Fruit fly (Drosophila melanogaster) whole organism, embryonic: ENCODE data around the gene CG6569.
A peak's percentile ranks its signal among the peaks of the same experiment; 100 is the strongest.

Experiments
- Aef1 ChIP-seq: fragments of 200-800 bp; sonication (Bioruptor generic); IDR thresholded peaks from 3 replicates; pipeline ENCODE4 v1.3.6; 2022; ENCODE audit warnings: missing biosample characterization, missing genetic modification characterization
- Bgb ChIP-seq: fragments of 200-800 bp; sonication (Bioruptor generic); IDR thresholded peaks from 2 replicates; pipeline ENCODE4 v1.3.6; 2022; ENCODE audit warnings: missing biosample characterization, missing genetic modification characterization; ENCODE audit not compliant: partially characterized antibody
- CG11723 ChIP-seq: fragments of 200-800 bp; sonication (Bioruptor generic); optimal IDR thresholded peaks from 2 replicates; lab custom pipeline; 2017; ENCODE audit warnings: missing biosample characterization, mild to moderate bottlenecking, missing genetic modification characterization
- CG12155 ChIP-seq: fragments of 200-800 bp; sonication (Bioruptor generic); optimal IDR thresholded peaks from 3 replicates; lab custom pipeline; 2016; ENCODE audit warnings: missing biosample characterization, missing genetic modification characterization
- CG13894 ChIP-seq: fragments of 200-800 bp; sonication (Bioruptor generic); optimal IDR thresholded peaks from 3 replicates; lab custom pipeline; 2018; ENCODE audit warnings: missing biosample characterization, mild to moderate bottlenecking, missing genetic modification characterization, moderate library complexity
- CG14441 ChIP-seq: fragments of 200-800 bp; sonication (Bioruptor generic); IDR thresholded peaks from 2 replicates; pipeline ENCODE4 v1.3.6; 2022; ENCODE audit warnings: missing biosample characterization, missing genetic modification characterization
- CG16779 ChIP-seq: fragments of 200-800 bp; sonication (Bioruptor generic); IDR thresholded peaks from 2 replicates; pipeline ENCODE4 v1.3.6; 2022; ENCODE audit warnings: missing biosample characterization, missing genetic modification characterization
- CG17568 ChIP-seq: fragments of 200-800 bp; sonication (Bioruptor generic); optimal IDR thresholded peaks from 2 replicates; lab custom pipeline; 2018; ENCODE audit warnings: missing biosample characterization, mild to moderate bottlenecking, missing genetic modification characterization, moderate library complexity
- CG17802 ChIP-seq: fragments of 200-800 bp; sonication (Bioruptor generic); optimal IDR thresholded peaks from 2 replicates; lab custom pipeline; 2018; ENCODE audit warnings: missing biosample characterization, mild to moderate bottlenecking, missing genetic modification characterization, moderate library complexity
- CG30403 ChIP-seq: fragments of 200-800 bp; sonication (Bioruptor generic); optimal IDR thresholded peaks from 3 replicates; lab custom pipeline; 2016; ENCODE audit warnings: missing biosample characterization, missing genetic modification characterization
- CG3065 ChIP-seq: fragments of 200-800 bp; sonication (Bioruptor generic); optimal IDR thresholded peaks from 2 replicates; lab custom pipeline; 2016; ENCODE audit warnings: missing biosample characterization, missing genetic modification characterization
- CG31441 ChIP-seq: fragments of 200-800 bp; sonication (Bioruptor generic); IDR thresholded peaks from 2 replicates; pipeline ENCODE4 v1.3.6; 2022; ENCODE audit warnings: missing biosample characterization, missing genetic modification characterization
- CG32767 ChIP-seq: fragments of 200-800 bp; sonication (Bioruptor generic); IDR thresholded peaks from 2 replicates; pipeline ENCODE4 v1.3.6; 2022; ENCODE audit warnings: missing biosample characterization, missing genetic modification characterization
- CG4328 ChIP-seq: fragments of 200-800 bp; sonication (Bioruptor generic); optimal IDR thresholded peaks from 3 replicates; lab custom pipeline; 2017; ENCODE audit warnings: missing biosample characterization, missing genetic modification reagents, missing genetic modification characterization
- CG4707 ChIP-seq: fragments of 200-800 bp; sonication (Bioruptor generic); optimal IDR thresholded peaks from 2 replicates; lab custom pipeline; 2018; ENCODE audit warnings: missing biosample characterization, mild to moderate bottlenecking, missing genetic modification characterization, moderate library complexity
- CG7786 ChIP-seq: fragments of 200-800 bp; sonication (Bioruptor generic); optimal IDR thresholded peaks from 2 replicates; lab custom pipeline; 2016; ENCODE audit warnings: missing biosample characterization, missing genetic modification characterization
- CG8089 ChIP-seq: fragments of 200-800 bp; sonication (Bioruptor generic); optimal IDR thresholded peaks from 3 replicates; lab custom pipeline; 2016; ENCODE audit warnings: missing biosample characterization, missing genetic modification characterization
- CG8388 ChIP-seq: fragments of 200-800 bp; sonication (Bioruptor generic); optimal IDR thresholded peaks from 2 replicates; lab custom pipeline; 2019; ENCODE audit warnings: missing biosample characterization, mild to moderate bottlenecking, missing genetic modification characterization, moderate library complexity
- Dp ChIP-seq: fragments of 200-800 bp; sonication (Bioruptor generic); optimal IDR thresholded peaks from 2 replicates; lab custom pipeline; 2018; ENCODE audit warnings: missing biosample characterization, mild to moderate bottlenecking, missing genetic modification characterization, moderate library complexity
- Dref ChIP-seq: fragments of 200-800 bp; sonication (Bioruptor generic); IDR thresholded peaks from 2 replicates; pipeline ENCODE4 v1.3.6; 2022; ENCODE audit warnings: missing biosample characterization, missing genetic modification characterization
- Ets97D ChIP-seq: fragments of 200-800 bp; sonication (Bioruptor generic); optimal IDR thresholded peaks from 3 replicates; lab custom pipeline; 2016; ENCODE audit warnings: missing biosample characterization, missing genetic modification characterization
- Fer2 ChIP-seq: fragments of 200-800 bp; sonication (Bioruptor generic); optimal IDR thresholded peaks from 2 replicates; lab custom pipeline; 2018; ENCODE audit warnings: missing biosample characterization, mild to moderate bottlenecking, missing genetic modification characterization, moderate library complexity
- H15 ChIP-seq: fragments of 200-800 bp; sonication (Bioruptor generic); IDR thresholded peaks from 3 replicates; pipeline ENCODE4 v1.3.6; 2022; ENCODE audit warnings: missing biosample characterization, missing genetic modification characterization
- HHEX ChIP-seq: fragments of 200-800 bp; sonication (Bioruptor generic); optimal IDR thresholded peaks from 3 replicates; lab custom pipeline; 2017; ENCODE audit warnings: missing biosample characterization, mild to moderate bottlenecking, missing genetic modification characterization, missing genetic modification reagents
- Hey ChIP-seq: fragments of 200-800 bp; sonication (Bioruptor generic); optimal IDR thresholded peaks from 3 replicates; lab custom pipeline; 2018; ENCODE audit warnings: missing biosample characterization, mild to moderate bottlenecking, missing genetic modification characterization
- MTF-1 ChIP-seq: fragments of 200-800 bp; sonication (Bioruptor generic); optimal IDR thresholded peaks from 2 replicates; lab custom pipeline; 2018; ENCODE audit warnings: missing biosample characterization, mild to moderate bottlenecking, missing genetic modification characterization, borderline replicate concordance
- Max ChIP-seq: fragments of 200-800 bp; sonication (Bioruptor generic); optimal IDR thresholded peaks from 2 replicates; lab custom pipeline; 2016; ENCODE audit warnings: missing biosample characterization, mild to moderate bottlenecking, missing genetic modification characterization
- Mes4 ChIP-seq: fragments of 200-800 bp; sonication (Bioruptor generic); optimal IDR thresholded peaks from 2 replicates; lab custom pipeline; 2016; ENCODE audit warnings: missing biosample characterization, missing genetic modification characterization
- NFAT ChIP-seq: fragments of 200-800 bp; sonication (Bioruptor generic); IDR thresholded peaks from 2 replicates; pipeline ENCODE4 v1.3.6; 2022; ENCODE audit warnings: missing biosample characterization, missing genetic modification characterization
- NfI ChIP-seq: fragments of 200-800 bp; sonication (Bioruptor generic); optimal IDR thresholded peaks from 3 replicates; lab custom pipeline; 2018; ENCODE audit warnings: missing biosample characterization, mild to moderate bottlenecking, missing genetic modification characterization, moderate library complexity
- Scr ChIP-seq: fragments of 200-800 bp; sonication (Bioruptor generic); IDR thresholded peaks from 2 replicates; pipeline ENCODE4 v1.3.6; 2022; ENCODE audit warnings: missing biosample characterization, missing genetic modification characterization; ENCODE audit not compliant: partially characterized antibody
- Ssrp ChIP-seq: fragments of 200-800 bp; sonication (Bioruptor generic); optimal IDR thresholded peaks from 2 replicates; lab custom pipeline; 2018; ENCODE audit warnings: missing biosample characterization, mild to moderate bottlenecking, missing genetic modification characterization, moderate library complexity
- YL-1 ChIP-seq: fragments of 200-800 bp; sonication (Bioruptor generic); optimal IDR thresholded peaks from 3 replicates; lab custom pipeline; 2017; ENCODE audit warnings: missing biosample characterization, mild to moderate bottlenecking, missing genetic modification characterization
- bowl ChIP-seq: fragments of 200-800 bp; sonication (Bioruptor generic); IDR thresholded peaks from 2 replicates; pipeline ENCODE4 v1.3.6; 2022; ENCODE audit warnings: missing biosample characterization, missing genetic modification characterization
- corto ChIP-seq: fragments of 200-800 bp; sonication (Bioruptor generic); optimal IDR thresholded peaks from 2 replicates; lab custom pipeline; 2016; ENCODE audit warnings: missing biosample characterization, mild to moderate bottlenecking, missing genetic modification characterization, moderate library complexity
- croc ChIP-seq: fragments of 200-800 bp; sonication (Bioruptor generic); conservative IDR thresholded peaks from 3 replicates; pipeline ENCODE4 v1.3.6; 2022; ENCODE audit warnings: missing biosample characterization, missing genetic modification characterization
- disco-r ChIP-seq: fragments of 200-800 bp; sonication (Bioruptor generic); optimal IDR thresholded peaks from 2 replicates; lab custom pipeline; 2016; ENCODE audit warnings: missing biosample characterization, missing genetic modification characterization
- grau ChIP-seq: fragments of 200-800 bp; optimal IDR thresholded peaks from 3 replicates; lab custom pipeline; 2019; ENCODE audit warnings: missing biosample characterization, mild to moderate bottlenecking, missing genetic modification characterization, moderate library complexity
- mld ChIP-seq: fragments of 200-800 bp; sonication (Bioruptor generic); IDR thresholded peaks from 3 replicates; pipeline ENCODE4 v1.3.6; 2022; ENCODE audit warnings: missing biosample characterization, missing genetic modification characterization; ENCODE audit not compliant: partially characterized antibody
- oc ChIP-seq: fragments of 200-800 bp; sonication (Bioruptor generic); optimal IDR thresholded peaks from 2 replicates; lab custom pipeline; 2018; ENCODE audit warnings: missing biosample characterization, mild to moderate bottlenecking, missing genetic modification characterization, moderate library complexity
- sc ChIP-seq, 3 experiments: fragments of >200 bp in 2 of 3; fragments of 200-800 bp in 1 of 3; sonication (Bioruptor generic) in 1 of 3; optimal IDR thresholded peaks; 2 replicates in 2 of 3; 3 replicates in 1 of 3; lab custom pipeline; 2017; ENCODE audit warnings: mild to moderate bottlenecking in 1 of 3, missing biosample characterization in 1 of 3, missing genetic modification characterization in 1 of 3, missing genetic modification reagents in 1 of 3
- scrt ChIP-seq: fragments of 200-800 bp; sonication (Bioruptor generic); optimal IDR thresholded peaks from 2 replicates; lab custom pipeline; 2018; ENCODE audit warnings: missing biosample characterization, mild to moderate bottlenecking, missing genetic modification characterization, moderate library complexity
- shn ChIP-seq: fragments of 200-800 bp; sonication (Bioruptor generic); optimal IDR thresholded peaks from 3 replicates; lab custom pipeline; 2016; ENCODE audit warnings: missing biosample characterization, missing genetic modification characterization
- sob ChIP-seq: fragments of 200-800 bp; sonication (Bioruptor generic); IDR thresholded peaks from 2 replicates; pipeline ENCODE4 v1.3.6; 2022; ENCODE audit warnings: missing biosample characterization, missing genetic modification characterization
- sug ChIP-seq: fragments of 200-800 bp; optimal IDR thresholded peaks from 2 replicates; lab custom pipeline; 2019; ENCODE audit warnings: missing biosample characterization, mild to moderate bottlenecking, missing genetic modification characterization, moderate library complexity
- zf30C ChIP-seq: fragments of 200-800 bp; sonication (Bioruptor generic); optimal IDR thresholded peaks from 3 replicates; lab custom pipeline; 2018; ENCODE audit warnings: missing biosample characterization, mild to moderate bottlenecking, missing genetic modification characterization

Gene CG6569

DNA sequence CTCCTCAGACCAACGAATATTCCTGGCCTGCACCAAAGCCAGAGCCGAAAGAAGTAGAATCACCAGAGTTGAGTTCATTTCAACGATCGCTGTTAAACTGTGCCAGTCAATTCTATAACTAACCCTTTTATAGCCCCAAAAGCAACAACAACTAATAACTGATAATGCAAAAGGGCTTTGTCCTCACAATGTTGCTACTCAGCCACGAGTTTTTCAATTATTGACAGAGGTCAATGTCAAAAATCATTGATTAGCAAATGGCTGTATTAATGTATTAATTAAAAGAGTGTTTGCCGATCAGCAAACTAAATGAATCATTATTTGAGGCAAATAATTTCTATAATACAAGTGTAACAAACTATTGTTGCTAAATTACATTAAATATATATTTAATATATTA is 16.6 kb upstream of the CG6569 start, which contains the start of gene fit:
Gene fit, minus strand, starts transcription at position 101 of the 400 bp plus-strand sequence.
- no peak for TF ChIP-seq CG12155 (GFP tag; lab: Kevin White, UChicago)
- TF ChIP-seq, all 482 proteins: peak for 0

dm6 chr3R:21880510-21880909 is 12.8 kb upstream of the CG6569 start, which contains the start of gene CG31465:
CG31465 (plus strand) TSS chr3R:21880810.
- TF ChIP-seq CG3065 (GFP tag; lab: Kevin White, UChicago) (no peak), Fer2 (tag; lab: Kevin White, UChicago) (no peak), oc (tag; lab: Kevin White, UChicago) (no peak), CG14441 (no peak), CG11723 (GFP tag; lab: Kevin White, UChicago) (no peak), croc (GFP tag; lab: Robert Waterston, UW) (no peak)
- TF ChIP-seq, all 482 proteins: peak for 0

- no peak for TF ChIP-seq CG17568 (GFP tag; lab: Kevin White, UChicago)
- no peak for TF ChIP-seq grau (tag; lab: Kevin White, UChicago)
- TF ChIP-seq shn (GFP tag; lab: Kevin White, UChicago), result no peak
- no peak for TF ChIP-seq Mes4 (GFP tag; lab: Kevin White, UChicago)
- no peak for TF ChIP-seq CG30403
- no peak for TF ChIP-seq zf30C (GFP tag; lab: Kevin White, UChicago)
- TF ChIP-seq corto (GFP tag; lab: Kevin White, UChicago), result no peak
- no peak for TF ChIP-seq CG4328 (GFP tag; lab: Kevin White, UChicago)
- TF ChIP-seq NFAT (GFP tag; lab: Robert Waterston, UW), result no peak
- TF ChIP-seq Scr (GFP tag; lab: Robert Waterston, UW), result peak; percentile 74
- no peak for TF ChIP-seq CG7786
- TF ChIP-seq Aef1 (GFP tag; lab: Robert Waterston, UW), result no peak
- no peak for TF ChIP-seq CG8388 (GFP tag; lab: Kevin White, UChicago)
- TF ChIP-seq CG4707 (GFP tag; lab: Kevin White, UChicago), result no peak
- no peak for TF ChIP-seq scrt (GFP tag; lab: Kevin White, UChicago)
- TF ChIP-seq Dp (GFP tag; lab: Kevin White, UChicago), result peak; percentile 89
- no peak for TF ChIP-seq sc (optimal IDR thresholded peaks at IDR 0.05; lab: Kevin White, UChicago)
- TF ChIP-seq sc (GFP tag; optimal IDR thresholded peaks at IDR 0.05; lab: Kevin White, UChicago), result no peak
- peak; percentile 71 for TF ChIP-seq Bgb (GFP tag; lab: Robert Waterston, UW)
- no peak for TF ChIP-seq Ets97D (GFP tag; lab: Kevin White, UChicago)
- TF ChIP-seq bowl (GFP tag; lab: Robert Waterston, UW), result no peak
- TF ChIP-seq HHEX (GFP tag; lab: Kevin White, UChicago), result no peak
- TF ChIP-seq Hey (tag; lab: Kevin White, UChicago), result no peak
- TF ChIP-seq NfI, result no peak
- no peak for TF ChIP-seq CG17802 (tag; lab: Kevin White, UChicago)
- peak; percentile 67; the same call in 2 of the 3 replicates for TF ChIP-seq mld (GFP tag; lab: Robert Waterston, UW)
- no peak for TF ChIP-seq CG16779
- TF ChIP-seq oc (tag; lab: Kevin White, UChicago), result no peak
- no peak for TF ChIP-seq MTF-1 (GFP tag; lab: Kevin White, UChicago)
- no peak for TF ChIP-seq YL-1 (GFP tag; lab: Kevin White, UChicago)
- TF ChIP-seq disco-r, result no peak
- TF ChIP-seq CG32767 (GFP tag; lab: Robert Waterston, UW), result no peak
- no peak for TF ChIP-seq CG31441
- TF ChIP-seq Fer2 (tag; lab: Kevin White, UChicago), result no peak
- TF ChIP-seq sug (tag; lab: Kevin White, UChicago), result no peak
- TF ChIP-seq CG8089 (GFP tag; lab: Kevin White, UChicago), result no peak
- no peak for TF ChIP-seq CG13894 (tag; lab: Kevin White, UChicago)
- no peak for TF ChIP-seq sob (GFP tag; lab: Robert Waterston, UW)
- no peak for TF ChIP-seq Max (GFP tag; lab: Kevin White, UChicago)
- no peak for TF ChIP-seq Ssrp (tag; lab: Kevin White, UChicago)
- no peak for TF ChIP-seq H15
- peak; percentile 81 for TF ChIP-seq Dref (GFP tag; lab: Robert Waterston, UW)
These were observed 10.8 kb upstream of the CG6569 start, which contains the start of gene CG34148 for dm6 chr3R:21878473-21878872. CG34148 (minus strand) TSS chr3R:21878686.
